Fruit fly (Drosophila melanogaster) whole organism, prepupa: ENCODE results near the gene CG33342.

ENCODE experiments used
- CG10631 ChIP-seq: fragments of 200-800 bp; sonication (Bioruptor generic); optimal IDR thresholded peaks from 2 replicates; lab custom pipeline; 2016; ENCODE audit warnings: missing biosample characterization, missing genetic modification characterization
- CG11294 ChIP-seq: fragments of 200-800 bp; sonication (Bioruptor generic); IDR thresholded peaks from 2 replicates; pipeline ENCODE4 v1.3.6; 2022; ENCODE audit warnings: missing biosample characterization, missing genetic modification characterization
- CG11902 ChIP-seq: fragments of 200-800 bp; sonication (Bioruptor generic); optimal IDR thresholded peaks from 3 replicates; lab custom pipeline; 2016; ENCODE audit warnings: missing biosample characterization, missing genetic modification characterization
- CG15336 ChIP-seq: fragments of 200-800 bp; sonication (Bioruptor generic); IDR thresholded peaks from 2 replicates; pipeline ENCODE4 v1.3.6; 2022; ENCODE audit warnings: missing biosample characterization, missing genetic modification characterization
- CG1621 ChIP-seq: fragments of 200-800 bp; sonication (Bioruptor generic); optimal IDR thresholded peaks from 3 replicates; lab custom pipeline; 2018; ENCODE audit warnings: missing biosample characterization, mild to moderate bottlenecking, missing genetic modification characterization
- CG16779 ChIP-seq: fragments of 200-800 bp; sonication (Bioruptor generic); optimal IDR thresholded peaks from 3 replicates; lab custom pipeline; 2017; ENCODE audit warnings: missing biosample characterization, mild to moderate bottlenecking, missing genetic modification characterization
- CG31627 ChIP-seq: fragments of 200-800 bp; sonication (Bioruptor generic); optimal IDR thresholded peaks from 3 replicates; lab custom pipeline; 2016; ENCODE audit warnings: missing biosample characterization, missing genetic modification characterization
- CG34406 ChIP-seq: fragments of 200-800 bp; sonication (Bioruptor generic); optimal IDR thresholded peaks from 3 replicates; lab custom pipeline; 2016; ENCODE audit warnings: missing biosample characterization, missing genetic modification characterization
- CG4318 ChIP-seq: fragments of 200-800 bp; sonication (Bioruptor generic); optimal IDR thresholded peaks from 3 replicates; lab custom pipeline; 2017; ENCODE audit warnings: missing biosample characterization, mild to moderate bottlenecking, missing genetic modification characterization
- CG6163 ChIP-seq: fragments of 200-800 bp; sonication (Bioruptor generic); IDR thresholded peaks from 3 replicates; pipeline ENCODE4 v1.3.6; 2022; ENCODE audit warnings: missing biosample characterization, missing genetic modification characterization
- CG6276 ChIP-seq: fragments of 200-800 bp; sonication (Bioruptor generic); optimal IDR thresholded peaks from 2 replicates; lab custom pipeline; 2017; ENCODE audit warnings: missing biosample characterization, mild to moderate bottlenecking, missing genetic modification characterization
- CG6792 ChIP-seq: fragments of 200-800 bp; sonication (Bioruptor generic); optimal IDR thresholded peaks from 3 replicates; lab custom pipeline; 2016; ENCODE audit warnings: missing biosample characterization, missing genetic modification characterization
- CG6808 ChIP-seq: fragments of 200-800 bp; sonication (Bioruptor generic); optimal IDR thresholded peaks from 3 replicates; lab custom pipeline; 2017; ENCODE audit warnings: missing biosample characterization, missing genetic modification characterization, mild to moderate bottlenecking, moderate library complexity, missing genetic modification reagents
- CG6854 ChIP-seq: fragments of 200-800 bp; sonication (Bioruptor generic); optimal IDR thresholded peaks from 2 replicates; lab custom pipeline; 2017; ENCODE audit warnings: missing biosample characterization, mild to moderate bottlenecking, missing genetic modification characterization
- CG8319 ChIP-seq: fragments of 200-800 bp; sonication (Bioruptor generic); optimal IDR thresholded peaks from 3 replicates; lab custom pipeline; 2016; ENCODE audit warnings: missing biosample characterization, missing genetic modification characterization
- CG8632 ChIP-seq: fragments of 200-800 bp; sonication (Bioruptor generic); optimal IDR thresholded peaks from 3 replicates; lab custom pipeline; 2016; ENCODE audit warnings: missing biosample characterization, missing genetic modification characterization
- Eip78C ChIP-seq: fragments of 200-800 bp; sonication (Bioruptor generic); peaks from one replicate; lab custom pipeline; 2016; ENCODE audit warnings: missing biosample characterization, missing genetic modification characterization
- Ets96B ChIP-seq: fragments of 200-800 bp; optimal IDR thresholded peaks from 2 replicates; lab custom pipeline; 2019; ENCODE audit warnings: missing biosample characterization, mild to moderate bottlenecking, missing genetic modification characterization, moderate library complexity
- Hr4 ChIP-seq: fragments of 200-800 bp; sonication (Bioruptor generic); optimal IDR thresholded peaks from 3 replicates; lab custom pipeline; 2016; ENCODE audit warnings: missing biosample characterization, missing genetic modification characterization
- Lpt ChIP-seq: fragments of 200-800 bp; sonication (Bioruptor generic); optimal IDR thresholded peaks from 3 replicates; lab custom pipeline; 2016; ENCODE audit warnings: missing biosample characterization, missing genetic modification characterization
- OdsH ChIP-seq: fragments of 200-800 bp; sonication (Bioruptor generic); optimal IDR thresholded peaks from 3 replicates; lab custom pipeline; 2016; ENCODE audit warnings: missing biosample characterization, missing genetic modification characterization
- Sox14 ChIP-seq: fragments of 200-800 bp; sonication (Bioruptor generic); optimal IDR thresholded peaks from 3 replicates; lab custom pipeline; 2016; ENCODE audit warnings: missing biosample characterization, missing genetic modification characterization
- Sox15 ChIP-seq: fragments of 200-800 bp; sonication (Bioruptor generic); optimal IDR thresholded peaks from 3 replicates; lab custom pipeline; 2016; ENCODE audit warnings: missing biosample characterization, missing genetic modification characterization
- achi ChIP-seq: fragments of 200-800 bp; sonication (Bioruptor generic); optimal IDR thresholded peaks from 3 replicates; lab custom pipeline; 2016; ENCODE audit warnings: missing biosample characterization, missing genetic modification characterization
- acj6 ChIP-seq: fragments of 200-800 bp; sonication (Bioruptor generic); optimal IDR thresholded peaks from 3 replicates; lab custom pipeline; 2016; ENCODE audit warnings: missing biosample characterization, missing genetic modification characterization
- dac ChIP-seq: fragments of 200-800 bp; sonication (Bioruptor generic); optimal IDR thresholded peaks from 2 replicates; lab custom pipeline; 2017; ENCODE audit warnings: missing biosample characterization, mild to moderate bottlenecking, missing genetic modification characterization
- eg ChIP-seq: fragments of 200-800 bp; sonication (Bioruptor generic); IDR thresholded peaks from 3 replicates; pipeline ENCODE4 v1.3.6; 2022; ENCODE audit warnings: missing biosample characterization, missing genetic modification characterization
- esn ChIP-seq: fragments of 200-800 bp; sonication (Bioruptor generic); optimal IDR thresholded peaks from 2 replicates; lab custom pipeline; 2016; ENCODE audit warnings: missing biosample characterization, mild to moderate bottlenecking, missing genetic modification characterization, moderate library complexity
- fkh ChIP-seq: fragments of 200-800 bp; sonication (Bioruptor generic); optimal IDR thresholded peaks from 3 replicates; lab custom pipeline; 2017; ENCODE audit warnings: missing biosample characterization, mild to moderate bottlenecking, missing genetic modification characterization, moderate library complexity
- net ChIP-seq: fragments of 200-800 bp; sonication (Bioruptor generic); optimal IDR thresholded peaks from 3 replicates; lab custom pipeline; 2016; ENCODE audit warnings: missing biosample characterization, missing genetic modification characterization
- svp ChIP-seq: fragments of 200-800 bp; sonication (Bioruptor generic); peaks from one replicate; lab custom pipeline; 2016; ENCODE audit warnings: missing biosample characterization, missing genetic modification characterization

The CG33342 gene

dm6 chr3R:24353448-24353847 is 23.2 kb upstream of the CG33342 start:
- no peak for TF ChIP-seq CG6854 (GFP tag; lab: Kevin White, UChicago)
- TF ChIP-seq fkh = no peak
- TF ChIP-seq CG6163 (GFP tag; lab: Robert Waterston, UW) = no peak
- TF ChIP-seq Sox14 (GFP tag; lab: Kevin White, UChicago) = no peak
- no peak for TF ChIP-seq Hr4

- TF ChIP-seq CG10631 (GFP tag; lab: Kevin White, UChicago) (no peak), net (GFP tag; lab: Kevin White, UChicago) (no peak), acj6 (GFP tag; lab: Kevin White, UChicago) (no peak), Hr4 (no peak), Ets96B (tag; lab: Kevin White, UChicago) (no peak), CG11902 (no peak), CG34406 (GFP tag; lab: Kevin White, UChicago) (no peak), eg (GFP tag; lab: Robert Waterston, UW) (no peak), OdsH (no peak)
These were observed 19.0 kb upstream of the CG33342 start, which contains the start of gene Golgin84 for dm6 chr3R:24357698-24358097. Golgin84 (minus strand) TSS chr3R:24357938.

dm6 chr3R:24359957-24360356 is 16.7 kb upstream of the CG33342 start, which contains the start of gene CG18528:
CG18528 (minus strand) TSS chr3R:24360144.
- TF ChIP-seq Eip78C (no peak), CG1621 (no peak), CG6792 (GFP tag; lab: Kevin White, UChicago) (no peak), Sox14 (GFP tag; lab: Kevin White, UChicago) (peak; percentile 97), svp (GFP tag; lab: Kevin White, UChicago) (no peak), CG4318 (GFP tag; lab: Kevin White, UChicago) (no peak), CG15336 (GFP tag; lab: Robert Waterston, UW) (no peak), CG16779 (tag; lab: Kevin White, UChicago) (no peak)
- TF ChIP-seq, all 60 proteins: peak for 1

- TF ChIP-seq CG6854 (GFP tag; lab: Kevin White, UChicago) (no peak), Ets96B (tag; lab: Kevin White, UChicago) (no peak), Lpt (no peak), dac (GFP tag; lab: Kevin White, UChicago) (no peak), CG15336 (GFP tag; lab: Robert Waterston, UW) (no peak), CG31627 (no peak), CG6276 (GFP tag; lab: Kevin White, UChicago) (no peak), Sox15 (GFP tag; lab: Kevin White, UChicago) (no peak), Eip78C (no peak), achi (GFP tag; lab: Kevin White, UChicago) (no peak), esn (GFP tag; lab: Kevin White, UChicago) (no peak), OdsH (no peak)
These were observed 15.1 kb upstream of the CG33342 start, which contains the start of the genes CG5762 and CG33339 for dm6 chr3R:24361583-24361982. CG5762 (minus strand) TSS chr3R:24361683. CG33339 (plus strand) TSS chr3R:24361847.

dm6 chr3R:24362838-24363237 is 13.8 kb upstream of the CG33342 start, which contains the start of gene CG33340:
CG33340 (plus strand) TSS chr3R:24363138.
- TF ChIP-seq CG8319 (GFP tag; lab: Kevin White, UChicago) = no peak
- no peak for TF ChIP-seq Lpt
- TF ChIP-seq svp (GFP tag; lab: Kevin White, UChicago) = no peak
- no peak for TF ChIP-seq CG11294
- TF ChIP-seq CG1621 = no peak
- TF ChIP-seq Sox14 (GFP tag; lab: Kevin White, UChicago) = no peak
- no peak for TF ChIP-seq CG8632 (GFP tag; lab: Kevin White, UChicago)
- no peak for TF ChIP-seq dac (GFP tag; lab: Kevin White, UChicago)
- no peak for TF ChIP-seq CG16779 (tag; lab: Kevin White, UChicago)
- TF ChIP-seq CG11902 = no peak
- TF ChIP-seq CG6808 (GFP tag; lab: Kevin White, UChicago) = no peak
